Worm (Caenorhabditis elegans): ENCODE measurements around the gene F18A1.1.

DNA sequence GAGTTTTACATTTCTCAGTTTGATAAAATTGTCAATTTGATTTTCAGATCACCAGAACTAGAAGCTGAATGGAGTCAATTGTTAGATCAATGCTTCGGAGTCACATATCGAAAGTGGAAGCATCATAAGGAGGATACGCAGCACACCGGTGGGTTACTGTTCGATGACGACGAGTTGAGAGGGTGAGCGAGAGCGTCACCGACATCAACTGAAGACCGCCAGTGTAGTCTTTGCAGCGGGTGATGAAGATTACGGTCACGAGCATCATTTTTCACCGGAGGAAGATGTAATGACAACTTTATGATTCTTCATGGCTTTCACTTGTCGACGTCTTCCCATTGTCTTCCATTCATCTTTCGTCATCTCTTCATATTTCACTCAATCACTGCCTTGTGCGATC is 2.8 kb upstream of the F18A1.1 start, which contains the start of gene lin-26:
- TF ChIP-seq ceh-16 (tag; optimal IDR thresholded peaks at IDR 0.05), result no peak
- TF ChIP-seq lin-11 (tag; optimal IDR thresholded peaks at IDR 0.05), result no peak
- TF ChIP-seq nhr-10 (tag; optimal IDR thresholded peaks at IDR 0.05), result no peak
- TF ChIP-seq nhr-237 (tag; optimal IDR thresholded peaks at IDR 0.05), result no peak
- TF ChIP-seq unc-62 (GFP tag; optimal IDR thresholded peaks at IDR 0.05), result no peak
- no peak for TF ChIP-seq ceh-82 (tag; optimal IDR thresholded peaks at IDR 0.05)
- TF ChIP-seq F13H6.1 (tag; optimal IDR thresholded peaks at IDR 0.05), result no peak
